Fruit fly (Drosophila melanogaster) whole organism, wandering third instar larva: ENCODE data around the gene Acam.

Source experiments
- CG9705 ChIP-seq: fragments of 200-800 bp; sonication (Bioruptor generic); optimal IDR thresholded peaks from 2 replicates; lab custom pipeline; 2018; ENCODE audit warnings: missing biosample characterization, mild to moderate bottlenecking, missing genetic modification characterization
- Hr78 ChIP-seq: fragments of >200 bp; optimal IDR thresholded peaks from 2 replicates; lab custom pipeline; 2017; ENCODE audit warnings: missing biosample characterization, missing genetic modification characterization
- Myc ChIP-seq: fragments of >200 bp; optimal IDR thresholded peaks from 2 replicates; lab custom pipeline; 2017
- OdsH ChIP-seq: fragments of 200-800 bp; sonication (Bioruptor generic); optimal IDR thresholded peaks from 2 replicates; lab custom pipeline; 2016; ENCODE audit warnings: missing biosample characterization, mild to moderate bottlenecking, missing genetic modification characterization
- Sp1 ChIP-seq: fragments of 200-800 bp; sonication (Bioruptor generic); optimal IDR thresholded peaks from 3 replicates; lab custom pipeline; 2019; ENCODE audit warnings: missing biosample characterization, mild to moderate bottlenecking, missing genetic modification characterization, moderate library complexity
- foxo ChIP-seq, 2 experiments: fragments of 200-800 bp; sonication (Bioruptor generic); optimal IDR thresholded peaks; 2 replicates in 1 of 2; 3 replicates in 1 of 2; lab custom pipeline; 2016 to 2017; ENCODE audit warnings: missing biosample characterization in 2 of 2, missing genetic modification characterization in 2 of 2
- h ChIP-seq: fragments of 200-800 bp; sonication (Bioruptor generic); optimal IDR thresholded peaks from 3 replicates; lab custom pipeline; 2016; ENCODE audit warnings: missing biosample characterization, mild to moderate bottlenecking, missing genetic modification characterization
- jim ChIP-seq: fragments of 175-275, 200-325 bp; sonication (Bioruptor generic); optimal IDR thresholded peaks from 2 replicates; lab custom pipeline; 2016; ENCODE audit warnings: missing biosample characterization, mild to moderate bottlenecking, missing genetic modification characterization
- lola ChIP-seq: fragments of >200 bp; optimal IDR thresholded peaks from 2 replicates; lab custom pipeline; 2017; ENCODE audit warnings: missing biosample characterization, missing genetic modification characterization
- usp ChIP-seq: fragments of >200 bp; optimal IDR thresholded peaks from 2 replicates; lab custom pipeline; 2017; ENCODE audit warnings: missing biosample characterization, missing genetic modification characterization

dm6 chr3R:25830128-25830527 is 18.4 kb downstream of the Acam start, which contains the start of gene Sfp96F:
- TF ChIP-seq Sp1 (GFP tag; lab: Kevin White, UChicago) = no peak
- TF ChIP-seq OdsH (GFP tag; lab: Kevin White, UChicago) = no peak
- TF ChIP-seq Myc (lab: Kevin White, UChicago) = no peak
- TF ChIP-seq usp (GFP tag; lab: Kevin White, UChicago) = no peak
- TF ChIP-seq Hr78 (GFP tag; lab: Kevin White, UChicago) = no peak
- no peak for TF ChIP-seq CG9705 (GFP tag; lab: Kevin White, UChicago)
- no peak for TF ChIP-seq h (GFP tag; lab: Kevin White, UChicago)
- no peak for TF ChIP-seq lola (GFP tag; lab: Kevin White, UChicago)
- TF ChIP-seq jim (GFP tag; lab: Kevin White, UChicago) = no peak
- no peak for TF ChIP-seq foxo (GFP tag; optimal IDR thresholded peaks at IDR 0.05; lab: Kevin White, UChicago)
